Worm (Caenorhabditis elegans): ENCODE results near the gene R160.12.
"Not testable (repeated sequence)": the region's sequence is repeated elsewhere in the genome, so short reads cannot be mapped to it uniquely, and the experiment has no call there.

DNA sequence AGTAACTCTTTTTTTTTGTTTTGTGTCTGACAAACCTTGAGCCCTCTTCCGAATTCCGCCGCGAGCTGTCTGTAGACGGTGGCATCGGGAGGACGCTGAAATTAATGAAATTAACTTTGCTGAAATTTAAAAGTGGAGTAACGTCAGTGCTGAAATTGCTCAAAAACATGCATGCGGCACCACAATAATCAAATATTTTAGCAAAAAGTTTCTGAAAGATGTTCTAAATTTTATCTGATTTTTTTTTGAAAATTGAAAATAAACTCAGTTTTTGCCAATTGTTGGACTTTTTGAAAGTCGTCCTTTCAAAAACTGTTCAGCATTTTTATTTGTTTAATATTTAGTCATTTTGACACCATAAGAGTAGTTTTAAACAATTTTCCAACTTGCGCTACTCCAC is 41.6 kb downstream of the R160.12 start, which contains the start of gene cst-2:
- not testable (repeated sequence) for TF ChIP-seq sea-1 (GFP tag; conservative IDR thresholded peaks at IDR 0.05); flt-1 (GFP tag; IDR thresholded peaks at IDR 0.05); ceh-13 (GFP tag; optimal IDR thresholded peaks at IDR 0.05); F13C5.2 (tag; optimal IDR thresholded peaks at IDR 0.05); ama-1 (optimal IDR thresholded peaks at IDR 0.05); ets-7 (tag; optimal IDR thresholded peaks at IDR 0.05); tbx-11 (GFP tag; IDR thresholded peaks at IDR 0.05)
